Fruit fly (Drosophila melanogaster) whole organism, prepupa: ENCODE measurements around the gene Snr1.

ENCODE experiments used
- Blimp-1 ChIP-seq: fragments of 200-800 bp; sonication (Bioruptor generic); optimal IDR thresholded peaks from 3 replicates; lab custom pipeline; 2017; ENCODE audit warnings: missing biosample characterization, missing genetic modification characterization, mild to moderate bottlenecking, moderate library complexity, missing genetic modification reagents
- CG10669 ChIP-seq: fragments of 200-800 bp; sonication (Bioruptor generic); optimal IDR thresholded peaks from 3 replicates; lab custom pipeline; 2018; ENCODE audit warnings: missing biosample characterization, mild to moderate bottlenecking, missing genetic modification characterization, moderate library complexity
- CG11294 ChIP-seq: fragments of 200-800 bp; sonication (Bioruptor generic); IDR thresholded peaks from 2 replicates; pipeline ENCODE4 v1.3.6; 2022; ENCODE audit warnings: missing biosample characterization, missing genetic modification characterization
- CG11902 ChIP-seq: fragments of 200-800 bp; sonication (Bioruptor generic); optimal IDR thresholded peaks from 3 replicates; lab custom pipeline; 2016; ENCODE audit warnings: missing biosample characterization, missing genetic modification characterization
- CG1621 ChIP-seq: fragments of 200-800 bp; sonication (Bioruptor generic); optimal IDR thresholded peaks from 3 replicates; lab custom pipeline; 2018; ENCODE audit warnings: missing biosample characterization, mild to moderate bottlenecking, missing genetic modification characterization
- CG31627 ChIP-seq: fragments of 200-800 bp; sonication (Bioruptor generic); optimal IDR thresholded peaks from 3 replicates; lab custom pipeline; 2016; ENCODE audit warnings: missing biosample characterization, missing genetic modification characterization
- CG32006 ChIP-seq: fragments of 200-800 bp; sonication (Bioruptor generic); optimal IDR thresholded peaks from 3 replicates; lab custom pipeline; 2017; ENCODE audit warnings: missing biosample characterization, mild to moderate bottlenecking, missing genetic modification characterization
- CG34406 ChIP-seq: fragments of 200-800 bp; sonication (Bioruptor generic); optimal IDR thresholded peaks from 3 replicates; lab custom pipeline; 2016; ENCODE audit warnings: missing biosample characterization, missing genetic modification characterization
- CG6163 ChIP-seq: fragments of 200-800 bp; sonication (Bioruptor generic); IDR thresholded peaks from 3 replicates; pipeline ENCODE4 v1.3.6; 2022; ENCODE audit warnings: missing biosample characterization, missing genetic modification characterization
- CG6808 ChIP-seq: fragments of 200-800 bp; sonication (Bioruptor generic); optimal IDR thresholded peaks from 3 replicates; lab custom pipeline; 2017; ENCODE audit warnings: missing biosample characterization, missing genetic modification characterization, mild to moderate bottlenecking, moderate library complexity, missing genetic modification reagents
- CG6854 ChIP-seq: fragments of 200-800 bp; sonication (Bioruptor generic); optimal IDR thresholded peaks from 2 replicates; lab custom pipeline; 2017; ENCODE audit warnings: missing biosample characterization, mild to moderate bottlenecking, missing genetic modification characterization
- CG8119 ChIP-seq: fragments of 200-800 bp; sonication (Bioruptor generic); IDR thresholded peaks from 3 replicates; pipeline ENCODE4 v1.3.6; 2022; ENCODE audit warnings: missing biosample characterization, missing genetic modification characterization
- CG8319 ChIP-seq: fragments of 200-800 bp; sonication (Bioruptor generic); optimal IDR thresholded peaks from 3 replicates; lab custom pipeline; 2016; ENCODE audit warnings: missing biosample characterization, missing genetic modification characterization
- Eip75B ChIP-seq: fragments of 200-800 bp; sonication (Bioruptor generic); optimal IDR thresholded peaks from 3 replicates; lab custom pipeline; 2016; ENCODE audit warnings: missing biosample characterization, missing genetic modification characterization
- Eip78C ChIP-seq: fragments of 200-800 bp; sonication (Bioruptor generic); peaks from one replicate; lab custom pipeline; 2016; ENCODE audit warnings: missing biosample characterization, missing genetic modification characterization
- Ets96B ChIP-seq: fragments of 200-800 bp; optimal IDR thresholded peaks from 2 replicates; lab custom pipeline; 2019; ENCODE audit warnings: missing biosample characterization, mild to moderate bottlenecking, missing genetic modification characterization, moderate library complexity
- Gug ChIP-seq: fragments of 200-800 bp; sonication (Bioruptor generic); IDR thresholded peaks from 2 replicates; pipeline ENCODE4 v1.3.6; 2022; ENCODE audit warnings: missing biosample characterization, missing genetic modification characterization
- Hr39 ChIP-seq: fragments of 200-800 bp; sonication (Bioruptor generic); optimal IDR thresholded peaks from 2 replicates; lab custom pipeline; 2016; ENCODE audit warnings: missing biosample characterization, missing genetic modification characterization
- Hr4 ChIP-seq: fragments of 200-800 bp; sonication (Bioruptor generic); optimal IDR thresholded peaks from 3 replicates; lab custom pipeline; 2016; ENCODE audit warnings: missing biosample characterization, missing genetic modification characterization
- Met ChIP-seq: fragments of 200-800 bp; sonication (Bioruptor generic); optimal IDR thresholded peaks from 3 replicates; lab custom pipeline; 2016; ENCODE audit warnings: missing biosample characterization, missing genetic modification characterization
- OdsH ChIP-seq: fragments of 200-800 bp; sonication (Bioruptor generic); optimal IDR thresholded peaks from 3 replicates; lab custom pipeline; 2016; ENCODE audit warnings: missing biosample characterization, missing genetic modification characterization
- Smox ChIP-seq: fragments of 200-800 bp; sonication (Bioruptor generic); optimal IDR thresholded peaks from 3 replicates; lab custom pipeline; 2016; ENCODE audit warnings: missing biosample characterization, missing genetic modification characterization
- Sox102F ChIP-seq: fragments of 200-800 bp; sonication (Bioruptor generic); optimal IDR thresholded peaks from 2 replicates; lab custom pipeline; 2016; ENCODE audit warnings: missing biosample characterization, mild to moderate bottlenecking, missing genetic modification characterization
- Sox14 ChIP-seq: fragments of 200-800 bp; sonication (Bioruptor generic); optimal IDR thresholded peaks from 3 replicates; lab custom pipeline; 2016; ENCODE audit warnings: missing biosample characterization, missing genetic modification characterization
- Sox15 ChIP-seq: fragments of 200-800 bp; sonication (Bioruptor generic); optimal IDR thresholded peaks from 3 replicates; lab custom pipeline; 2016; ENCODE audit warnings: missing biosample characterization, missing genetic modification characterization
- dac ChIP-seq: fragments of 200-800 bp; sonication (Bioruptor generic); optimal IDR thresholded peaks from 2 replicates; lab custom pipeline; 2017; ENCODE audit warnings: missing biosample characterization, mild to moderate bottlenecking, missing genetic modification characterization
- dsx ChIP-seq: fragments of 200-800 bp; optimal IDR thresholded peaks from 3 replicates; lab custom pipeline; 2019; ENCODE audit warnings: missing biosample characterization, mild to moderate bottlenecking, missing genetic modification characterization, moderate library complexity; ENCODE audit not compliant: poor library complexity, severe bottlenecking
- eg ChIP-seq: fragments of 200-800 bp; sonication (Bioruptor generic); IDR thresholded peaks from 3 replicates; pipeline ENCODE4 v1.3.6; 2022; ENCODE audit warnings: missing biosample characterization, missing genetic modification characterization
- esn ChIP-seq: fragments of 200-800 bp; sonication (Bioruptor generic); optimal IDR thresholded peaks from 2 replicates; lab custom pipeline; 2016; ENCODE audit warnings: missing biosample characterization, mild to moderate bottlenecking, missing genetic modification characterization, moderate library complexity
- fd85E ChIP-seq: fragments of 200-800 bp; sonication (Bioruptor generic); optimal IDR thresholded peaks from 3 replicates; lab custom pipeline; 2016; ENCODE audit warnings: missing biosample characterization, missing genetic modification characterization
- fkh ChIP-seq: fragments of 200-800 bp; sonication (Bioruptor generic); optimal IDR thresholded peaks from 3 replicates; lab custom pipeline; 2017; ENCODE audit warnings: missing biosample characterization, mild to moderate bottlenecking, missing genetic modification characterization, moderate library complexity
- lz ChIP-seq: fragments of 200-800 bp; sonication (Bioruptor generic); optimal IDR thresholded peaks from 3 replicates; lab custom pipeline; 2016; ENCODE audit warnings: missing biosample characterization, missing genetic modification characterization
- pdm3 ChIP-seq: fragments of 200-800 bp; sonication (Bioruptor generic); optimal IDR thresholded peaks from 3 replicates; lab custom pipeline; 2016; ENCODE audit warnings: missing biosample characterization, missing genetic modification characterization
- salr ChIP-seq, 2 experiments: fragments of 200-800 bp; sonication (Bioruptor generic); optimal IDR thresholded peaks; 3 replicates each; lab custom pipeline; 2016 to 2018; ENCODE audit warnings: missing biosample characterization in 2 of 2, missing genetic modification characterization in 2 of 2, mild to moderate bottlenecking in 1 of 2
- spab ChIP-seq: fragments of 200-800 bp; sonication (Bioruptor generic); optimal IDR thresholded peaks from 2 replicates; lab custom pipeline; 2017; ENCODE audit warnings: missing biosample characterization, mild to moderate bottlenecking, missing genetic modification characterization, missing genetic modification reagents
- svp ChIP-seq: fragments of 200-800 bp; sonication (Bioruptor generic); peaks from one replicate; lab custom pipeline; 2016; ENCODE audit warnings: missing biosample characterization, missing genetic modification characterization
- topi ChIP-seq: fragments of 200-800 bp; sonication (Bioruptor generic); optimal IDR thresholded peaks from 3 replicates; lab custom pipeline; 2016; ENCODE audit warnings: missing biosample characterization, missing genetic modification characterization
- vri ChIP-seq: fragments of 200-800 bp; sonication (Bioruptor generic); optimal IDR thresholded peaks from 3 replicates; lab custom pipeline; 2016; ENCODE audit warnings: missing biosample characterization, mild to moderate bottlenecking, missing genetic modification characterization

Gene Snr1

dm6 chr3R:5485295-5485718, 14.6 kb downstream of the Snr1 start, which contains the start of gene CG31550 (continued):
- TF ChIP-seq CG10669 (GFP tag; lab: Kevin White, UChicago) (no peak), CG32006 (no peak), lz (GFP tag; lab: Kevin White, UChicago) (peak; percentile 53), CG6808 (GFP tag; lab: Kevin White, UChicago) (no peak), dsx (no peak), CG11902 (GFP tag; lab: Kevin White, UChicago) (peak; percentile 28), Eip75B (GFP tag; lab: Kevin White, UChicago) (no peak), eg (GFP tag; lab: Robert Waterston, UW) (peak; percentile 66), Gug (GFP tag; lab: Robert Waterston, UW) (peak; percentile 55), CG34406 (GFP tag; lab: Kevin White, UChicago) (peak; percentile 60), Sox14 (GFP tag; lab: Kevin White, UChicago) (no peak)

- TF ChIP-seq dac (GFP tag; lab: Kevin White, UChicago) (no peak), Eip75B (GFP tag; lab: Kevin White, UChicago) (no peak), lz (GFP tag; lab: Kevin White, UChicago) (no peak), OdsH (no peak), Ets96B (tag; lab: Kevin White, UChicago) (no peak), vri (GFP tag; lab: Kevin White, UChicago) (peak; percentile 46), fd85E (GFP tag; lab: Kevin White, UChicago) (no peak), fkh (GFP tag; lab: Kevin White, UChicago) (peak; percentile 1), svp (peak; percentile 99), esn (GFP tag; lab: Kevin White, UChicago) (no peak), Sox15 (GFP tag; lab: Kevin White, UChicago) (no peak), CG6854 (GFP tag; lab: Kevin White, UChicago) (no peak), CG1621 (tag; lab: Kevin White, UChicago) (no peak), pdm3 (GFP tag; lab: Kevin White, UChicago) (no peak)
- TF ChIP-seq, all 60 proteins: peak for 3
Observed at dm6 chr3R:5497600-5497999, 26.9 kb downstream of the Snr1 start.

DNA sequence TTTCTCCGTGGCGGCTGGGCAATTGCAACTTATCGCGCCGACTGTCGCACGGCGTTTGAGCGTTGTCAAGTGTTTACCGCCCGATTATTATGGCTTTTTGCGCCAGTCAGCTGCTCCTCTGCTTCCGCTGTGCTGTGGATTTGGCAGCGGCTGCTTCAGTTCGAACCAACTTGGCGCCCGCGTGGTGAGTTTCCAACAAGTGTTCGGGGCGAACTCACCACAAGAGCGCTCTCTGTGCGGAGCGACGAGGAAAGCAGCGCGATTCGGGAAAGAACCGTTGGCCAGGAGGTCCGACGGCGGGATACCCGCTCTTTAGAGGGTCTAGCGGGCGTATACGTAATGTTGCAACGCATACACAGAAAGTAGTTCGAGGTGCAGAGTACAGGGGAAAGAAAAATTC, 31.9 kb downstream of the Snr1 start, which contains the start of gene NKCC:
Gene NKCC, minus strand, starts transcription at position 57 of the 400 bp plus-strand sequence.
- TF ChIP-seq Sox15 (GFP tag; lab: Kevin White, UChicago) (no peak), CG8119 (no peak), CG31627 (GFP tag; lab: Kevin White, UChicago) (no peak), CG11902 (GFP tag; lab: Kevin White, UChicago) (no peak)
- TF ChIP-seq, all 60 proteins: peak for 0

dm6 chr3R:5503789-5504387, 33.2 kb downstream of the Snr1 start:
- TF ChIP-seq spab (GFP tag; lab: Kevin White, UChicago), result no peak
- TF ChIP-seq Eip78C (GFP tag; lab: Kevin White, UChicago), result peak; percentile 57
- peak; percentile 28 for TF ChIP-seq CG6854 (GFP tag; lab: Kevin White, UChicago)
- TF ChIP-seq fkh (GFP tag; lab: Kevin White, UChicago), result peak; percentile 21
- TF ChIP-seq, all 60 proteins: peak for 3

DNA sequence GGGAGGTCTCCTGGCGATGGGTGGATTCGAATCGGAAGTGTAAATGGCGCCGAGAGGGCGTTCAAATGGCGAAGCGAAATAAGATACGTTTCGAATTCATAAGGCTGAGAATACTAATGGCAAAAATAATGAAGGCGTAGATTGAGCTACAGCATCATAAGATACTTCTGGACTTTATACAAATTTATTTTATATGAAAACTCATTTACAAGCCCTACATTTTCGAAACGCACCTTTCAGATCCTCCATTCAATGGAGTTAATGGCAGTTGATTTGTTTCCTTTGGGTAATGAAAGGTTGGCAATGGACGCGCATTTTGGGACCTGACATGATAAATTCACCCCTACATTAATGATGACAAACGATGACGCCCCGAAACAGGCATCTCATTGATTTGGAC, 44.0 kb downstream of the Snr1 start:
- TF ChIP-seq topi (GFP tag; lab: Kevin White, UChicago) (peak; percentile 10), Hr4 (GFP tag; lab: Kevin White, UChicago) (no peak), Ets96B (tag; lab: Kevin White, UChicago) (no peak), eg (GFP tag; lab: Robert Waterston, UW) (no peak), CG6163 (GFP tag; lab: Robert Waterston, UW) (no peak), Hr39 (GFP tag; lab: Kevin White, UChicago) (peak; percentile 36), Blimp-1 (GFP tag; lab: Kevin White, UChicago) (no peak), CG31627 (GFP tag; lab: Kevin White, UChicago) (peak; percentile 12), CG8319 (GFP tag; lab: Kevin White, UChicago) (no peak), Met (peak; percentile 21), dsx (no peak), Smox (peak; percentile 15), CG11294 (GFP tag; lab: Robert Waterston, UW) (no peak), lz (GFP tag; lab: Kevin White, UChicago) (peak; percentile 3), OdsH (no peak), esn (GFP tag; lab: Kevin White, UChicago) (peak; percentile 10), Sox102F (GFP tag; lab: Kevin White, UChicago) (no peak), svp (peak; percentile 71), salr (GFP tag; optimal IDR thresholded peaks at IDR 0.05; lab: Kevin White, UChicago) (no peak), Gug (GFP tag; lab: Robert Waterston, UW) (no peak), Eip78C (GFP tag; lab: Kevin White, UChicago) (peak; percentile 57)
